Worm (Caenorhabditis elegans) whole organism, L4 larva: ENCODE data around the gene R11F4.2.
"Not testable (repeated sequence)": the region's sequence is repeated elsewhere in the genome, so short reads cannot be mapped to it uniquely, and the experiment has no call there.

Experiments
- aha-1 ChIP-seq: fragments of 150-350 bp; peaks from one replicate; lab custom pipeline; 2014; ENCODE audit warnings: missing biosample characterization, missing genetic modification characterization
- ceh-82 ChIP-seq: sonication (generic microtip); optimal IDR thresholded peaks from 2 replicates; lab custom pipeline; 2017; ENCODE audit warnings: missing biosample characterization, missing genetic modification characterization
- hlh-30 ChIP-seq: sonication (generic microtip); optimal IDR thresholded peaks from 2 replicates; lab custom pipeline; 2017; ENCODE audit warnings: antibody characterized with exemption, mild to moderate bottlenecking, missing genetic modification characterization, missing compliant biosample characterization; ENCODE audit not compliant: insufficient read depth
- nhr-111 ChIP-seq: fragments of 200-800 bp; sonication (Bioruptor generic); optimal IDR thresholded peaks from 2 replicates; lab custom pipeline; 2018; ENCODE audit warnings: mild to moderate bottlenecking, missing genetic modification characterization, missing compliant biosample characterization
- snpc-4 ChIP-seq: fragments of 150-350 bp; optimal IDR thresholded peaks from 2 replicates; lab custom pipeline; 2014; ENCODE audit warnings: missing biosample characterization, missing genetic modification characterization

DNA sequence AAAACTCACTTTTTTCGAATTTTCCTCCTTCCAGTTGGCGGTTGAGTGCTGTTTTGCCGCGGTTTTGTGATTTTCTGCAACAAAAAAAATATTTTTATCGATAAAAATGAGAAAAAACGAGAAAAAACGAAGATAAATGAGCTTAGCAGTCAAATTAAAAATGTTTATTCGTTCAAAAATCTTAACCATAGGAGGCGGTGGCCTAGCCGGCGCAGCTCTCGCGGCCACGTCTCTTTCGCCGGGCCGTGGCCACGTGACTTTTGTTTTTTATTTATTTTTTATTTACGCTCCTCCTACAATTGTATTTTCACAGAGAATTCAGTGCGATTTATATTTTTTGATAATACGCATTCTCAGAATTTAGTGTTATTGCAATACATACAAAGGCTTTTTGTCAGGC lies 33.2 kb upstream of the R11F4.2 start:
- TF ChIP-seq aha-1 (tag; lab: Kevin White, UChicago) = peak; percentile 79
- not testable (repeated sequence) for TF ChIP-seq nhr-111 (GFP tag; lab: Kevin White, UChicago); ceh-82 (tag; lab: Kevin White, UChicago); snpc-4 (tag; lab: Kevin White, UChicago)
- TF ChIP-seq hlh-30 = peak; percentile 26
